In genomic region chrX:12470187-12470931, dm6 we compare ENCODE assay signal across 1 fruit fly cellular context.
TF ChIP-seq lines count a peak whose summit lies in the region.

No protein-coding gene starts in this region.

TF ChIP-seq in whole organism, embryonic, 481 proteins besides CTCF, POLR2A, EP300 and RAD21 (continued from another document and continues in another):
- TF ChIP-seq mirr (GFP tag; optimal IDR thresholded peaks at IDR 0.05; lab: Kevin White, UChicago) (peak; percentile 44), onecut (GFP tag; IDR thresholded peaks at IDR 0.05; lab: Robert Waterston, UW) (0 out of 2 replicates have a peak, but pooled peaks have one; percentile 14), CG9727 (GFP tag; optimal IDR thresholded peaks at IDR 0.05; lab: Kevin White, UChicago) (peak; percentile 67), CG14441 (GFP tag; IDR thresholded peaks at IDR 0.05; lab: Robert Waterston, UW) (peak; percentile 70), Ada2b (GFP tag; IDR thresholded peaks at IDR 0.05; lab: Robert Waterston, UW) (peak; percentile 59; the same call in 1 of the 2 replicates), pfk (GFP tag; optimal IDR thresholded peaks at IDR 0.05; lab: Kevin White, UChicago) (no peak), PHDP (tag; optimal IDR thresholded peaks at IDR 0.05; lab: Kevin White, UChicago) (peak; percentile 62), Hr39 (optimal IDR thresholded peaks at IDR 0.05; lab: Kevin White, UChicago) (no peak), CG8089 (GFP tag; optimal IDR thresholded peaks at IDR 0.05; lab: Kevin White, UChicago) (no peak), CG12299 (tag; optimal IDR thresholded peaks at IDR 0.05; lab: Kevin White, UChicago) (peak; percentile 57), Deaf1 (tag; optimal IDR thresholded peaks at IDR 0.05; lab: Kevin White, UChicago) (peak; percentile 31), CG3065 (GFP tag; optimal IDR thresholded peaks at IDR 0.05; lab: Kevin White, UChicago) (no peak), CG1603 (tag; optimal IDR thresholded peaks at IDR 0.05; lab: Kevin White, UChicago) (peak; percentile 16), tna (GFP tag; IDR thresholded peaks at IDR 0.05; lab: Robert Waterston, UW; ENCODE audit: partially characterized antibody) (no peak), CG10979 (tag; optimal IDR thresholded peaks at IDR 0.05; lab: Kevin White, UChicago) (no peak), CG12104 (GFP tag; optimal IDR thresholded peaks at IDR 0.05; lab: Kevin White, UChicago) (peak; percentile 52), usp (GFP tag; optimal IDR thresholded peaks at IDR 0.05; lab: Kevin White, UChicago) (no peak), dmrt11E (tag; optimal IDR thresholded peaks at IDR 0.05; lab: Kevin White, UChicago) (no peak), so (GFP tag; IDR thresholded peaks at IDR 0.05; lab: Robert Waterston, UW) (peak; percentile 75; the same call in 2 of the 3 replicates), tx (GFP tag; optimal IDR thresholded peaks at IDR 0.05; lab: Kevin White, UChicago) (no peak), hkb (optimal IDR thresholded peaks at IDR 0.05; lab: Kevin White, UChicago) (no peak), hkb (GFP tag; IDR thresholded peaks at IDR 0.05; lab: Robert Waterston, UW) (peak; percentile 63), caup (GFP tag; optimal IDR thresholded peaks at IDR 0.05; lab: Kevin White, UChicago; ENCODE audit: severe bottlenecking) (peak; percentile 59), CG17186 (GFP tag; optimal IDR thresholded peaks at IDR 0.05; lab: Kevin White, UChicago) (no peak), CG1832 (GFP tag; optimal IDR thresholded peaks at IDR 0.05; lab: Kevin White, UChicago) (no peak), Mrtf (GFP tag; IDR thresholded peaks at IDR 0.05; lab: Robert Waterston, UW) (peak; percentile 62; the same call in 2 of the 3 replicates), CG4707 (GFP tag; optimal IDR thresholded peaks at IDR 0.05; lab: Kevin White, UChicago) (no peak), Doc2 (GFP tag; IDR thresholded peaks at IDR 0.05; lab: Robert Waterston, UW) (no peak), CG7271 (tag; optimal IDR thresholded peaks at IDR 0.05; lab: Kevin White, UChicago) (no peak), CG2120 (GFP tag; optimal IDR thresholded peaks at IDR 0.05; lab: Kevin White, UChicago) (peak; percentile 51), ranshi (GFP tag; IDR thresholded peaks at IDR 0.05; lab: Robert Waterston, UW) (peak; percentile 67), TFAM (GFP tag; optimal IDR thresholded peaks at IDR 0.05; lab: Kevin White, UChicago) (no peak), scrt (GFP tag; optimal IDR thresholded peaks at IDR 0.05; lab: Kevin White, UChicago) (peak; percentile 36), Dip3 (GFP tag; optimal IDR thresholded peaks at IDR 0.05; lab: Kevin White, UChicago) (no peak), ase (GFP tag; IDR thresholded peaks at IDR 0.05; lab: Robert Waterston, UW) (no peak), bbx (GFP tag; IDR thresholded peaks at IDR 0.05; lab: Robert Waterston, UW; ENCODE audit: partially characterized antibody) (no peak), CG30020 (tag; optimal IDR thresholded peaks at IDR 0.05; lab: Kevin White, UChicago) (no peak), CG3281 (GFP tag; optimal IDR thresholded peaks at IDR 0.05; lab: Kevin White, UChicago) (peak; percentile 80), HLH54F (GFP tag; optimal IDR thresholded peaks at IDR 0.05; lab: Kevin White, UChicago) (no peak), MESR4 (GFP tag; optimal IDR thresholded peaks at IDR 0.05; lab: Kevin White, UChicago) (no peak), tap (tag; optimal IDR thresholded peaks at IDR 0.05; lab: Kevin White, UChicago) (peak; percentile 21), CG6813 (GFP tag; optimal IDR thresholded peaks at IDR 0.05; lab: Kevin White, UChicago) (peak; percentile 43), CG30403 (GFP tag; optimal IDR thresholded peaks at IDR 0.05; lab: Kevin White, UChicago) (no peak), tll (GFP tag; optimal IDR thresholded peaks at IDR 0.05; lab: Kevin White, UChicago) (no peak), CG12236 (GFP tag; optimal IDR thresholded peaks at IDR 0.05; lab: Kevin White, UChicago) (no peak), CG1529 (GFP tag; optimal IDR thresholded peaks at IDR 0.05; lab: Kevin White, UChicago) (no peak), CG12219 (GFP tag; optimal IDR thresholded peaks at IDR 0.05; lab: Kevin White, UChicago) (peak; percentile 12), HLH3B (GFP tag; IDR thresholded peaks at IDR 0.05; lab: Robert Waterston, UW) (peak; percentile 62; the same call in 1 of the 2 replicates), CG7357 (GFP tag; IDR thresholded peaks at IDR 0.05; lab: Robert Waterston, UW) (0 out of 3 replicates have a peak, but pooled peaks have one; percentile 13), Drgx (GFP tag; IDR thresholded peaks at IDR 0.05; lab: Robert Waterston, UW) (no peak; the same call in 1 of the 2 replicates), CG18262 (tag; optimal IDR thresholded peaks at IDR 0.05; lab: Kevin White, UChicago) (peak; percentile 59), HHEX (GFP tag; optimal IDR thresholded peaks at IDR 0.05; lab: Kevin White, UChicago) (peak; percentile 56), Side (GFP tag; optimal IDR thresholded peaks at IDR 0.05; lab: Kevin White, UChicago) (no peak), CG11504 (tag; optimal IDR thresholded peaks at IDR 0.05; lab: Kevin White, UChicago) (peak; percentile 67), Hr3 (GFP tag; optimal IDR thresholded peaks at IDR 0.05; lab: Kevin White, UChicago) (peak; percentile 23), sug (tag; optimal IDR thresholded peaks at IDR 0.05; lab: Kevin White, UChicago) (peak; percentile 44), stwl (tag; optimal IDR thresholded peaks at IDR 0.05; lab: Kevin White, UChicago) (no peak), CG8944 (GFP tag; optimal IDR thresholded peaks at IDR 0.05; lab: Kevin White, UChicago) (no peak), Dref (GFP tag; IDR thresholded peaks at IDR 0.05; lab: Robert Waterston, UW) (no peak), CHES-1-like (GFP tag; optimal IDR thresholded peaks at IDR 0.05; lab: Kevin White, UChicago) (no peak), Trl (optimal IDR thresholded peaks at IDR 0.05; lab: Kevin White, UChicago) (peak; percentile 86 to 97), Trl (GFP tag; optimal IDR thresholded peaks at IDR 0.05; lab: Kevin White, UChicago) (no peak), CG1024 (GFP tag; IDR thresholded peaks at IDR 0.05; lab: Robert Waterston, UW) (no peak), CG10565 (GFP tag; optimal IDR thresholded peaks at IDR 0.05; lab: Kevin White, UChicago) (no peak), ham (GFP tag; IDR thresholded peaks at IDR 0.05; lab: Robert Waterston, UW) (no peak), CG18011 (GFP tag; optimal IDR thresholded peaks at IDR 0.05; lab: Kevin White, UChicago) (no peak), sim (GFP tag; IDR thresholded peaks at IDR 0.05; lab: Robert Waterston, UW) (no peak), pnt (GFP tag; optimal IDR thresholded peaks at IDR 0.05; lab: Kevin White, UChicago) (no peak), CG17361 (GFP tag; IDR thresholded peaks at IDR 0.05; lab: Robert Waterston, UW) (peak; percentile 53; the same call in 2 of the 3 replicates), Elba2 (GFP tag; optimal IDR thresholded peaks at IDR 0.05; lab: Kevin White, UChicago) (no peak), fd64A (GFP tag; optimal IDR thresholded peaks at IDR 0.05; lab: Kevin White, UChicago) (no peak), ATbp (GFP tag; optimal IDR thresholded peaks at IDR 0.05; lab: Kevin White, UChicago) (peak; percentile 23), peb (GFP tag; IDR thresholded peaks at IDR 0.05; lab: Robert Waterston, UW) (peak; percentile 15; the same call in 1 of the 2 replicates), Optix (GFP tag; IDR thresholded peaks at IDR 0.05; lab: Robert Waterston, UW) (no peak), sens-2 (GFP tag; IDR thresholded peaks at IDR 0.05; lab: Robert Waterston, UW) (no peak), CG42726 (GFP tag; IDR thresholded peaks at IDR 0.05; lab: Robert Waterston, UW; ENCODE audit: partially characterized antibody) (no peak), gsb (GFP tag; IDR thresholded peaks at IDR 0.05; lab: Robert Waterston, UW) (peak; percentile 41; the same call in 1 of the 2 replicates), gfzf (GFP tag; optimal IDR thresholded peaks at IDR 0.05; lab: Kevin White, UChicago) (no peak), zen2 (GFP tag; IDR thresholded peaks at IDR 0.05; lab: Robert Waterston, UW; ENCODE audit: partially characterized antibody) (no peak), chm (GFP tag; IDR thresholded peaks at IDR 0.05; lab: Robert Waterston, UW) (no peak; the same call in 1 of the 2 replicates), nmo (GFP tag; optimal IDR thresholded peaks at IDR 0.05; lab: Kevin White, UChicago) (peak; percentile 69), CG10654 (GFP tag; optimal IDR thresholded peaks at IDR 0.05; lab: Kevin White, UChicago) (no peak), CG6272 (GFP tag; IDR thresholded peaks at IDR 0.05; lab: Robert Waterston, UW) (peak; percentile 17; the same call in 1 of the 2 replicates), shn (GFP tag; optimal IDR thresholded peaks at IDR 0.05; lab: Kevin White, UChicago) (no peak), ttk (GFP tag; IDR thresholded peaks at IDR 0.05; lab: Robert Waterston, UW) (peak; percentile 63), CG9215 (GFP tag; IDR thresholded peaks at IDR 0.05; lab: Robert Waterston, UW) (peak; percentile 72), C15 (GFP tag; IDR thresholded peaks at IDR 0.05; lab: Robert Waterston, UW) (peak; percentile 59; the same call in 1 of the 3 replicates), pum (GFP tag; optimal IDR thresholded peaks at IDR 0.05; lab: Kevin White, UChicago) (no peak), gem (tag; optimal IDR thresholded peaks at IDR 0.05; lab: Kevin White, UChicago) (peak; percentile 74), Nf-YC (tag; optimal IDR thresholded peaks at IDR 0.05; lab: Kevin White, UChicago) (peak; percentile 16), Mad (GFP tag; optimal IDR thresholded peaks at IDR 0.05; lab: Kevin White, UChicago) (no peak), D (optimal IDR thresholded peaks at IDR 0.05; lab: Kevin White, UChicago) (no peak), D (GFP tag; optimal IDR thresholded peaks at IDR 0.05; lab: Kevin White, UChicago) (peak; percentile 25), Xrp1 (GFP tag; IDR thresholded peaks at IDR 0.05; lab: Robert Waterston, UW) (peak; percentile 69), CG4730 (GFP tag; IDR thresholded peaks at IDR 0.05; lab: Robert Waterston, UW) (peak; percentile 47; the same call in 1 of the 2 replicates), NfI (GFP tag; optimal IDR thresholded peaks at IDR 0.05; lab: Kevin White, UChicago) (peak; percentile 71), grau (tag; optimal IDR thresholded peaks at IDR 0.05; lab: Kevin White, UChicago) (peak; percentile 79), Bdp1 (GFP tag; optimal IDR thresholded peaks at IDR 0.05; lab: Kevin White, UChicago) (no peak), CG15479 (GFP tag; optimal IDR thresholded peaks at IDR 0.05; lab: Kevin White, UChicago) (no peak), CG4854 (GFP tag; optimal IDR thresholded peaks at IDR 0.05; lab: Kevin White, UChicago) (no peak), CG9437 (GFP tag; optimal IDR thresholded peaks at IDR 0.05; lab: Kevin White, UChicago) (peak; percentile 39), nau (GFP tag; optimal IDR thresholded peaks at IDR 0.05; lab: Kevin White, UChicago) (no peak), repo (GFP tag; optimal IDR thresholded peaks at IDR 0.05; lab: Kevin White, UChicago) (no peak), abd-A (tag; optimal IDR thresholded peaks at IDR 0.05; lab: Kevin White, UChicago) (peak; percentile 93), pzg (GFP tag; optimal IDR thresholded peaks at IDR 0.05; lab: Kevin White, UChicago) (no peak), ci (GFP tag; IDR thresholded peaks at IDR 0.05; lab: Robert Waterston, UW) (peak; percentile 68), wor (GFP tag; IDR thresholded peaks at IDR 0.05; lab: Robert Waterston, UW) (peak; percentile 62), zen (tag; optimal IDR thresholded peaks at IDR 0.05; lab: Kevin White, UChicago) (no peak), E2f2 (GFP tag; IDR thresholded peaks at IDR 0.05; lab: Robert Waterston, UW) (peak; percentile 59; the same call in 1 of the 2 replicates), zfh2 (GFP tag; optimal IDR thresholded peaks at IDR 0.05; lab: Kevin White, UChicago) (no peak), pan (optimal IDR thresholded peaks at IDR 0.05; lab: Kevin White, UChicago) (no peak), pan (GFP tag; optimal IDR thresholded peaks at IDR 0.05 in 1 of 2, IDR thresholded peaks at IDR 0.05 in 1 of 2) (peak in 1 of 2 experiments; percentile 79), CG9797 (GFP tag; optimal IDR thresholded peaks at IDR 0.05; lab: Kevin White, UChicago) (no peak), Dfd (GFP tag; optimal IDR thresholded peaks at IDR 0.05; lab: Kevin White, UChicago) (no peak), knrl (GFP tag; IDR thresholded peaks at IDR 0.05; lab: Robert Waterston, UW; ENCODE audit: partially characterized antibody) (no peak), eyg (GFP tag; optimal IDR thresholded peaks at IDR 0.05; lab: Kevin White, UChicago) (no peak), Chrac-16 (GFP tag; optimal IDR thresholded peaks at IDR 0.05; lab: Kevin White, UChicago) (peak; percentile 19), CoRest (tag; optimal IDR thresholded peaks at IDR 0.05; lab: Kevin White, UChicago) (peak; percentile 69), row (GFP tag; IDR thresholded peaks at IDR 0.05; lab: Robert Waterston, UW) (peak; percentile 78), CG32532 (GFP tag; IDR thresholded peaks at IDR 0.05; lab: Robert Waterston, UW) (peak; percentile 76), dati (GFP tag; IDR thresholded peaks at IDR 0.05; lab: Robert Waterston, UW) (no peak), luna (GFP tag; optimal IDR thresholded peaks at IDR 0.05; lab: Kevin White, UChicago) (no peak), seq (GFP tag; IDR thresholded peaks at IDR 0.05; lab: Robert Waterston, UW) (peak; percentile 67), pros (GFP tag; optimal IDR thresholded peaks at IDR 0.05; lab: Kevin White, UChicago) (no peak), slp2 (GFP tag; optimal IDR thresholded peaks at IDR 0.05; lab: Kevin White, UChicago) (no peak), CG15696 (tag; optimal IDR thresholded peaks at IDR 0.05; lab: Kevin White, UChicago) (no peak), hbn (GFP tag; IDR thresholded peaks at IDR 0.05; lab: Robert Waterston, UW; ENCODE audit: partially characterized antibody) (no peak), CG12391 (tag; optimal IDR thresholded peaks at IDR 0.05; lab: Kevin White, UChicago) (peak; percentile 47), Antp (GFP tag; optimal IDR thresholded peaks at IDR 0.05; lab: Kevin White, UChicago) (no peak), en (GFP tag; optimal IDR thresholded peaks at IDR 0.05; lab: Kevin White, UChicago) (no peak), CG17328 (GFP tag; IDR thresholded peaks at IDR 0.05; lab: Robert Waterston, UW) (peak; percentile 36; the same call in 1 of the 2 replicates), schlank (tag; optimal IDR thresholded peaks at IDR 0.05; lab: Kevin White, UChicago) (peak; percentile 48), CG1647 (GFP tag; optimal IDR thresholded peaks at IDR 0.05; lab: Kevin White, UChicago) (no peak), YL-1 (GFP tag; optimal IDR thresholded peaks at IDR 0.05; lab: Kevin White, UChicago) (no peak)
